Fruit fly (Drosophila melanogaster): ENCODE measurements around the gene D1.

Gene D1

DNA sequence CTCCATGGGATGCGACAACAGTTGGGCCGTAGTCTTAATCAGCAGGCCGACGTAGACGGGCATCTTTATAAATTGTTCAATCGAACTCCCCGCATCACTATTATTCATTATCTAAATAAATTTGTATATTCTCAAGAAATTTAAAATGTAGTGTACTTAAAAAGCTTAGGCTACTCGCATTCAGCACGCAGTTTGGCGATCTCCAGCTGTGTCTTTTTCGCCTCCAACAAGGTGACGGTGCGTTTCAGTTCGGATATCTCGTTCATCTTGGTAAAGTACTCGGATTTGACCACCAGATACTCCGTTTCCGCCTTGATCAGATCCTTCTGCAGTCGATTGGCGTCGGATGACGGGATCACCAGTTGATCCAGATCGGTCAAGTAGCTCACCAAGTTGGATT lies 17.2 kb upstream of the D1 start, which contains the start of gene CG16736:
TSS of gene CG16736 (minus strand) at position 101 of the 400 bp plus-strand sequence.
- TF ChIP-seq Pif1A (GFP tag; optimal IDR thresholded peaks at IDR 0.05) = no peak
- no peak for TF ChIP-seq CG14655 (GFP tag; optimal IDR thresholded peaks at IDR 0.05)
- no peak for TF ChIP-seq CG17806 (tag; optimal IDR thresholded peaks at IDR 0.05)
- no peak for TF ChIP-seq Ets98B (GFP tag; IDR thresholded peaks at IDR 0.05)
- TF ChIP-seq CG12605 (GFP tag; IDR thresholded peaks at IDR 0.05) = no peak
- no peak for TF ChIP-seq CG15710 (tag; optimal IDR thresholded peaks at IDR 0.05)
- TF ChIP-seq EcR (GFP tag; optimal IDR thresholded peaks at IDR 0.05) = no peak

DNA sequence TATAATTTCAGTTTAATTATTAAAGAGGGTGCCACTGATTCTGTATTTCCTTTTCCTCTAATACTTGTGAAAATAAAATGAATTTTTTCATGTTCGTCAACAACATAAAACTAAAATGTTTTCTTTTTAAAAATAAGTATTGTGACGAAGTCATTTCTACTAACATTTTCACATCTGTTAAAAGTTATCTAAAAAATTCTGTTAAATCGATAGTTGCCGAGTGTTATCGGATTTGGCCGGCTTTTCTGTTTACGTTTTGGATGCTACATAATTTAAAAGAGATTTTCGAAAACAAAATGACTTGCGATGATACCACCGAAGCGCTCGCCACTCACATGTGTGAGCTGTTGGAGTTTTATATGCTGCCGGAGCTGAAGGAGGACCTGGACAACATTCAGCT lies 14.3 kb upstream of the D1 start, which contains the start of gene CG16734:
TSS of gene CG16734 (plus strand) at position 255 of the 400 bp plus-strand sequence.
- no peak for TF ChIP-seq CG9948 (tag; optimal IDR thresholded peaks at IDR 0.05)
- TF ChIP-seq CG8159 (tag; optimal IDR thresholded peaks at IDR 0.05) = no peak
- no peak for TF ChIP-seq CG10348 (GFP tag; IDR thresholded peaks at IDR 0.05)
- TF ChIP-seq fd96Ca (GFP tag; IDR thresholded peaks at IDR 0.05) = no peak
- TF ChIP-seq CG15710 (tag; optimal IDR thresholded peaks at IDR 0.05) = no peak
- TF ChIP-seq CG13204 (GFP tag; optimal IDR thresholded peaks at IDR 0.05) = no peak
- no peak for TF ChIP-seq CG32121 (GFP tag; IDR thresholded peaks at IDR 0.05)
- no peak for TF ChIP-seq CG14655 (GFP tag; optimal IDR thresholded peaks at IDR 0.05)
- TF ChIP-seq CG4496 (GFP tag; IDR thresholded peaks at IDR 0.05) = no peak
- no peak for TF ChIP-seq D1 (tag; optimal IDR thresholded peaks at IDR 0.05)
- TF ChIP-seq Ets98B (GFP tag; IDR thresholded peaks at IDR 0.05) = no peak
- no peak for TF ChIP-seq rn (GFP tag; IDR thresholded peaks at IDR 0.05)
- no peak for TF ChIP-seq CG12605 (GFP tag; IDR thresholded peaks at IDR 0.05)
- no peak for TF ChIP-seq CG17806 (tag; optimal IDR thresholded peaks at IDR 0.05)
- no peak for TF ChIP-seq EcR (GFP tag; optimal IDR thresholded peaks at IDR 0.05)

DNA sequence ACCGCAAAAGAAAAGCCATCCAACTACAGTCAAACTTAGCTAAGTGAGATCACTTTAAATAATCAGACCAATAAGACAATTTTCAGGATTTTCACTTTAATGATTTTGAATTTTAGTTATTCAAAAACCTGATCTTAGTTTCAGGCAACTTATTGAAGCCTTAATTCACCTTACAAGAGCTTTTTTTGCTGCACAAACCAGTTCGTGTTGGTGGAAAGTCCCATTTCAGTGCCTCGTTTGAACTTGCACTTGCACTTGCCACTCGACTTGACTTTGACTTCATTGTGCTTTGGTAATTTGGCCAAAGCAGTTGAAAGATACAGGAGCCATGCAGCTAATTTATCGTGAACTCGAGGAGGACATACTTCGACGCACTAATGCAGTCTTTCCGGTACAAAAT lies 11.1 kb upstream of the D1 start, which contains the start of gene St2:
TSS of gene St2 (plus strand) at position 301 of the 400 bp plus-strand sequence.
- TF ChIP-seq CG13204 (GFP tag; optimal IDR thresholded peaks at IDR 0.05) (no peak), gl (tag; optimal IDR thresholded peaks at IDR 0.05) (no peak), CG32121 (GFP tag; IDR thresholded peaks at IDR 0.05) (no peak)

dm6 chr3R:9250868-9251267 lies 10.4 kb upstream of the D1 start:
- TF ChIP-seq rn (GFP tag; IDR thresholded peaks at IDR 0.05) (peak; percentile 27; the same call in 1 of the 2 replicates), Ets98B (GFP tag; IDR thresholded peaks at IDR 0.05) (peak; percentile 91), CG17806 (tag; optimal IDR thresholded peaks at IDR 0.05) (peak; percentile 76), CG12605 (GFP tag; IDR thresholded peaks at IDR 0.05) (peak; percentile 85), gl (tag; optimal IDR thresholded peaks at IDR 0.05) (peak; percentile 47), CG14655 (GFP tag; optimal IDR thresholded peaks at IDR 0.05) (peak; percentile 90), CG4496 (GFP tag; IDR thresholded peaks at IDR 0.05) (peak; percentile 93), Pif1A (GFP tag; optimal IDR thresholded peaks at IDR 0.05) (peak; percentile 77), CG34367 (tag; optimal IDR thresholded peaks at IDR 0.05) (peak; percentile 61), CG8159 (tag; optimal IDR thresholded peaks at IDR 0.05) (peak; percentile 66), CG15710 (tag; optimal IDR thresholded peaks at IDR 0.05) (peak; percentile 67), CG13204 (GFP tag; optimal IDR thresholded peaks at IDR 0.05) (no peak), CG9948 (tag; optimal IDR thresholded peaks at IDR 0.05) (peak; percentile 77), CG10348 (GFP tag; IDR thresholded peaks at IDR 0.05) (no peak), CG32121 (GFP tag; IDR thresholded peaks at IDR 0.05) (peak; percentile 84), Pif1B (GFP tag; optimal IDR thresholded peaks at IDR 0.05) (peak; percentile 71), Snoo (tag; optimal IDR thresholded peaks at IDR 0.05) (peak; percentile 81), CG8301 (tag; optimal IDR thresholded peaks at IDR 0.05) (peak; percentile 85), D1 (tag; optimal IDR thresholded peaks at IDR 0.05) (peak; percentile 73), fd96Ca (GFP tag; IDR thresholded peaks at IDR 0.05) (peak; percentile 78), EcR (GFP tag; optimal IDR thresholded peaks at IDR 0.05) (no peak)

- TF ChIP-seq CG14655 (GFP tag; optimal IDR thresholded peaks at IDR 0.05) (no peak), CG10348 (GFP tag; IDR thresholded peaks at IDR 0.05) (no peak), gl (tag; optimal IDR thresholded peaks at IDR 0.05) (no peak), CG15710 (tag; optimal IDR thresholded peaks at IDR 0.05) (no peak), CG4496 (GFP tag; IDR thresholded peaks at IDR 0.05) (no peak), CG13204 (GFP tag; optimal IDR thresholded peaks at IDR 0.05) (no peak), Pif1B (GFP tag; optimal IDR thresholded peaks at IDR 0.05) (no peak), CG32121 (GFP tag; IDR thresholded peaks at IDR 0.05) (no peak)
Measured at dm6 chr3R:9249736-9250044, 9.2 kb upstream of the D1 start.

DNA sequence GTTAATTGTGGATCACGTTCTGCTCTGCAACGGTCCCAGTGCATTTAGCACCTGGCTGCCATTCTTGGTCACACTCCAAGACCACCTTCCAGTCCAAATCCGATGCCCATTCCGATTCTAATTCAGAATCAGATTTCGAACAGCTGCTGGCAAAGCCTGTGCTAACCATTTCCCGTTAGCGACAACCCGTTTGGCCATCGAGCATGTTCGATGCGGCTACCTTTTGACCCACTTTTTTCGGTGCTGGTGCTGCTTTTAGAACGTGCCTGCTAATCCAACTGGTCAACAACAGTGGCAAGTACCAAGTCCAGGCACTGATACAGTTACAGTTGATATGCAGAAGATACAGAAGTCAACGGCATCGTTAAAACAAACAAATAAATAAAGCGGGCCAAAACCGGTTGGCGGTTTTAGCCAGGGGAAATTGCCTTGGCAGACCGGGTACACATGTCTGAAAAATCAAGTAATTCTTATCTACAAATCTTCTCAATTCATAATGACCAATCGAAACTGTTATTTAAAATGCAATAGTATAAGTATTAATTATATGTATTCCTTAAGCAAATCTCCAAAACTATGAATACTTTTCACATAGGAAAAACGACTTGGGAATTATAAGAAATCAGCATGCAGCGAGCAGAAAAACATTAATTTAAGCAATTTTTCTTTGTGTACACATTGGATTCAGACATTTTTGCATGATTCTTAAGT lies 8.7 kb upstream of the D1 start:
- TF ChIP-seq EcR (GFP tag; optimal IDR thresholded peaks at IDR 0.05) = peak; percentile 90
- peak; percentile 56 for TF ChIP-seq CG8159 (tag; optimal IDR thresholded peaks at IDR 0.05)
- peak; percentile 58 for TF ChIP-seq CG14655 (GFP tag; optimal IDR thresholded peaks at IDR 0.05)
- peak; percentile 36 for TF ChIP-seq Snoo (tag; optimal IDR thresholded peaks at IDR 0.05)
- TF ChIP-seq CG9948 (tag; optimal IDR thresholded peaks at IDR 0.05) = no peak
- peak; percentile 61 for TF ChIP-seq CG8301 (tag; optimal IDR thresholded peaks at IDR 0.05)
- no peak for TF ChIP-seq CG12605 (GFP tag; IDR thresholded peaks at IDR 0.05)
- TF ChIP-seq CG15710 (tag; optimal IDR thresholded peaks at IDR 0.05) = peak; percentile 38
- TF ChIP-seq fd96Ca (GFP tag; IDR thresholded peaks at IDR 0.05) = no peak
- peak; percentile 11 for TF ChIP-seq CG17806 (tag; optimal IDR thresholded peaks at IDR 0.05)
